Worm (Caenorhabditis elegans) whole organism, L2 larva: Measurements from ENCODE around the gene nlg-1.

Source experiments
- F13H6.1 ChIP-seq: sonication (generic microtip); optimal IDR thresholded peaks from 2 replicates; lab custom pipeline; 2016; ENCODE audit warnings: missing genetic modification characterization, missing compliant biosample characterization
- R02D3.7 ChIP-seq: fragments of 150-350 bp; optimal IDR thresholded peaks from 2 replicates; lab custom pipeline; 2014; ENCODE audit warnings: missing biosample characterization, missing genetic modification characterization
- ama-1 ChIP-seq: fragments of 150-350 bp; optimal IDR thresholded peaks from 2 replicates; lab custom pipeline; 2018; ENCODE audit warnings: inconsistent platforms
- ceh-82 ChIP-seq: fragments of 150-350 bp; optimal IDR thresholded peaks from 2 replicates; lab custom pipeline; 2014; ENCODE audit warnings: missing biosample characterization, missing genetic modification characterization
- elt-3 ChIP-seq: sonication (generic microtip); optimal IDR thresholded peaks from 2 replicates; lab custom pipeline; 2017; ENCODE audit warnings: missing biosample characterization, missing genetic modification characterization
- lin-39 ChIP-seq: fragments of 150-350 bp; optimal IDR thresholded peaks from 2 replicates; lab custom pipeline; 2014; ENCODE audit warnings: missing biosample characterization, missing genetic modification reagents, missing genetic modification characterization
- nhr-11 ChIP-seq: fragments of 150-350 bp; optimal IDR thresholded peaks from 2 replicates; lab custom pipeline; 2014; ENCODE audit warnings: missing biosample characterization, missing genetic modification characterization
- nhr-6 ChIP-seq: fragments of 150-350 bp; optimal IDR thresholded peaks from 2 replicates; lab custom pipeline; 2014; ENCODE audit warnings: missing biosample characterization, missing genetic modification characterization
- nhr-77 ChIP-seq: fragments of 150-350 bp; optimal IDR thresholded peaks from 2 replicates; lab custom pipeline; 2014; ENCODE audit warnings: missing biosample characterization, missing genetic modification characterization
- skn-1 ChIP-seq: sonication (generic microtip); optimal IDR thresholded peaks from 2 replicates; lab custom pipeline; 2017; ENCODE audit warnings: missing biosample characterization, missing genetic modification characterization
- sma-9 ChIP-seq, 2 experiments: fragments of 150-350 bp in 1 of 2; sonication (generic microtip) in 1 of 2; optimal IDR thresholded peaks; 2 replicates each; lab custom pipeline; 2014 to 2016; ENCODE audit warnings: missing genetic modification characterization in 2 of 2, mild to moderate bottlenecking in 1 of 2, missing biosample characterization in 1 of 2, missing compliant biosample characterization in 1 of 2, missing genetic modification reagents in 1 of 2, moderate library complexity in 1 of 2
- snpc-4 ChIP-seq: fragments of 150-350 bp; optimal IDR thresholded peaks from 2 replicates; lab custom pipeline; 2014; ENCODE audit warnings: missing biosample characterization, missing genetic modification characterization
- ztf-11 ChIP-seq: sonication (generic microtip); optimal IDR thresholded peaks from 2 replicates; lab custom pipeline; 2017; ENCODE audit warnings: missing biosample characterization, missing genetic modification characterization
- ztf-4 ChIP-seq: fragments of 150-350 bp; optimal IDR thresholded peaks from 2 replicates; lab custom pipeline; 2014; ENCODE audit warnings: missing biosample characterization, missing genetic modification characterization

DNA sequence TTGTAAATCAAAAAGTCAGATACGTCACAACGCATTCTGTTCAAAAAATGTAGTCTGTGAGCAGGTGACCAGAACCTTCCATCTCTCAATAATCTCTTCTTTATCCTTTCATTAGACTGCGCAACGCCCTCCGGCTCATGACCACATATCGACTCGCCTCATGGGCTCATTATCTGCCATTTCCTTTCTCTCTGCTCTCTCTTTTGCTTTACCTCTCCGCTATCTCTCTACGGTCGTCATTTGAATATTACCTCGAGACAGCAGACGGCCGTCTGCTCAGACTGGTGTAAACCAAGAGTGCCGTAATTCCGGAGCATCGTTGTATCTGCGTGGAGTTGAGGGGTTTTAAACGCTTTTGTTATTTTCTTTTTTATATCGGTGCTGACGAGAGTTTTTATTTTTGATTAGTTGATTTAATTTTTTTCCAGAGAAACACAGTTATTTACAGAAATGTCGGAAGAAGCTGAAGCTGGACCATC is 32.9 kb downstream of the nlg-1 start, which contains the start of gene bra-1:
- no peak for TF ChIP-seq ama-1 (lab: Kevin White, UChicago)
- no peak for TF ChIP-seq lin-39
- no peak for TF ChIP-seq ceh-82 (tag; lab: Kevin White, UChicago)
- no peak for TF ChIP-seq snpc-4
- peak; percentile 20 for TF ChIP-seq F13H6.1 (tag; lab: Kevin White, UChicago)
- peak; percentile 54 for TF ChIP-seq sma-9 (GFP tag; optimal IDR thresholded peaks at IDR 0.05; lab: Kevin White, UChicago)
- TF ChIP-seq sma-9 (tag; optimal IDR thresholded peaks at IDR 0.05; lab: Kevin White, UChicago): no peak
- no peak for TF ChIP-seq nhr-6
- TF ChIP-seq ztf-4 (tag; lab: Kevin White, UChicago): peak; percentile 25
- no peak for TF ChIP-seq nhr-77 (tag; lab: Kevin White, UChicago)
- TF ChIP-seq R02D3.7 (tag; lab: Kevin White, UChicago): no peak
- no peak for TF ChIP-seq nhr-11 (tag; lab: Kevin White, UChicago)
- no peak for TF ChIP-seq ztf-11 (tag; lab: Kevin White, UChicago)
- peak; percentile 39 for TF ChIP-seq skn-1
- TF ChIP-seq elt-3 (tag; lab: Kevin White, UChicago): no peak
